Fruit fly (Drosophila melanogaster): ENCODE data around the gene Rh7.

DNA sequence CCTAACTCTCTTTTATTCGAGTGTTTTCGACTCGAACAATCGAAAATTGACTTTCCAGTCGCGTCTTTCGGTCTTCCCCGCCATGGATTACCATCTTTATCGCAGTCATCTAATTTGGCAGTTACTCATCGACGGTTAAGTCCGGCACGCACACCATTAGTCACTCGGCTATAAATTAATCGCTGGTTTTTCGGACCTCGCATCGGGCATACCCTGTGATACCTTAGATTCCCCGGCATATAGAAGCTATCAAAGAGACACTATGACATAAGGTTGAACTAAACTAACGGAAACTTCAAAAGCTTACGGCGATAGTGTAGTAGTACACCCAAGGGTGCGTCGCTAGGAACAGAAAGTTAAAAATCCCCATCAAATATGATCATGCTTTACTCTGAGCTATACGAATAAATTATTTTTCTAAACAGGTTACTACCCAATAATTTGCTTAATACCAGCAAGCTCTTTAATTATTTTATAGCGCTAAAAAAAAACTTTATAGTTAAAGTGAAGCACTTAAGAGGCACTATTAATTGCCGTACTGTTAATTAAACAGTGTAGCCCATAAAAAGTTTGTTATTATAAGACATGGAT lies 3.7 kb upstream of the Rh7 start:
- TF ChIP-seq pan (optimal IDR thresholded peaks at IDR 0.05) = no peak
- no peak for TF ChIP-seq psq (optimal IDR thresholded peaks at IDR 0.05)
- no peak for TF ChIP-seq CG8478 (optimal IDR thresholded peaks at IDR 0.05)

Data from whole organism.